Worm (Caenorhabditis elegans) whole organism, L3 larva: ENCODE data around the gene T12G3.11.

Source experiments
- daf-12 ChIP-seq: fragments of 150-350 bp; optimal IDR thresholded peaks from 2 replicates; lab custom pipeline; 2014; ENCODE audit warnings: missing biosample characterization, missing genetic modification reagents, missing genetic modification characterization
- egl-27 ChIP-seq: sonication (generic microtip); optimal IDR thresholded peaks from 4 replicates; lab custom pipeline; 2017; ENCODE audit warnings: missing biosample characterization, missing genetic modification reagents, missing genetic modification characterization
- elt-1 ChIP-seq: fragments of 150-350 bp; optimal IDR thresholded peaks from 2 replicates; lab custom pipeline; 2014; ENCODE audit warnings: missing biosample characterization, missing genetic modification characterization
- hmg-11 ChIP-seq: sonication (generic microtip); optimal IDR thresholded peaks from 2 replicates; lab custom pipeline; 2016; ENCODE audit warnings: missing genetic modification characterization, missing compliant biosample characterization
- nhr-11 ChIP-seq: fragments of 150-350 bp; optimal IDR thresholded peaks from 2 replicates; lab custom pipeline; 2014; ENCODE audit warnings: missing biosample characterization, missing genetic modification characterization
- nhr-12 ChIP-seq: fragments of 150-350 bp; optimal IDR thresholded peaks from 2 replicates; lab custom pipeline; 2014; ENCODE audit warnings: missing biosample characterization, missing genetic modification characterization
- nhr-237 ChIP-seq: fragments of 150-350 bp; optimal IDR thresholded peaks from 2 replicates; lab custom pipeline; 2014; ENCODE audit warnings: missing biosample characterization, missing genetic modification characterization
- nhr-76 ChIP-seq: fragments of 150-350 bp; sonication (generic microtip); optimal IDR thresholded peaks from 5 replicates; lab custom pipeline; 2014; ENCODE audit warnings: missing biosample characterization, missing genetic modification characterization
- pha-4 ChIP-seq: fragments of 150-350 bp; optimal IDR thresholded peaks from 2 replicates; lab custom pipeline; 2014; ENCODE audit warnings: missing biosample characterization, missing genetic modification reagents, missing genetic modification characterization
- pqm-1 ChIP-seq: fragments of 150-350 bp; optimal IDR thresholded peaks from 2 replicates; lab custom pipeline; 2017; ENCODE audit warnings: missing biosample characterization, missing genetic modification characterization, inconsistent platforms

DNA sequence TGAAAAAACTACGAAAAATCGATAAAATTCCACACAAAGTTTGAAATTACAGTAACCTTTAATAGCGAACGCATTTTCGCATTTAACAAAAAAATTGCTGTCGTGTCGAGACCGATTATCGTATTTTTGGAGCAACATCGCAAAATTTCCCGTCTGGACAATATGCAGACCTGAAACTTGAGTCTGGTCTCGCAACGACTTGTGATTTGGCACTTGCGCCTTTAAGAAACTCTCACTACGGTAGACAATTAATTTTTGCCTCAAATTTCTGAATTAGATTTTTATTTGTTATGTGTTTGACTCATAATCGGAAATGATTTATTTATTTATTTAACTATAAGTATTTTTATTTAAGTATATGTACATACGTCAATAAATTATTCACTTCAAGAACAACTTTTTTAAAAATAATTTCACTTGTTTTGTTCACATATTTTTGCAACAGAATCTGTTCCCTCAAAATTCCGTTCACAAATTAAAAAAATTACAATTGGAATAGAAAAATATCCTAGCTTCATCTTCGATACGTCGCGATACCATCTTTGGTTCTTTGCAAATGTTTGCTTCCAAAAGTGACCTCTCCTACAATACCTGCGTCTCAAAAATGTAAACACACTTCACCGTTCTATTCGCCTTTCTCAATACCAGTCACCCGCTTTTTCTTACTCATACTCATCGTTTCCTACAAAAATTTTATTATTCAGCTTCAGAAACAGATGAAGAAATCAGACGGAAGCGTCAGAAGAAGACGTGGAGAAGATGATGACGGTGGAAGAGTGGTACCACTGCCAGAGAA lies 18.2 kb upstream of the T12G3.11 start, which contains the start of gene T12G3.4:
- TF ChIP-seq egl-27 (tag; lab: Kevin White, UChicago) (no peak), nhr-11 (no peak), nhr-12 (tag; lab: Kevin White, UChicago) (no peak), hmg-11 (tag; lab: Kevin White, UChicago) (no peak), nhr-76 (tag; lab: Kevin White, UChicago) (no peak), pha-4 (tag; lab: Kevin White, UChicago) (peak; percentile 90), nhr-237 (tag; lab: Kevin White, UChicago) (no peak), pqm-1 (tag; lab: Kevin White, UChicago) (no peak), daf-12 (tag; lab: Kevin White, UChicago) (no peak), elt-1 (tag; lab: Kevin White, UChicago) (no peak)
